Worm (Caenorhabditis elegans): Measurements from ENCODE around the gene inx-7.

ce11 chrIV:5962219-5962945 lies 15.9 kb upstream of the inx-7 start, which contains the start of gene K02B2.6:
- TF ChIP-seq tra-4 (tag; optimal IDR thresholded peaks at IDR 0.05) = no peak
- TF ChIP-seq sea-1 (GFP tag; conservative IDR thresholded peaks at IDR 0.05) = no peak
- no peak for TF ChIP-seq pes-1 (GFP tag; IDR thresholded peaks at IDR 0.05)
- TF ChIP-seq ama-1 (optimal IDR thresholded peaks at IDR 0.05) = no peak
